Worm (Caenorhabditis elegans): ENCODE measurements around the gene K04G7.1.
A peak's percentile ranks its signal among the peaks of the same experiment; 100 is the strongest.

- TF ChIP-seq nhr-11 (tag; optimal IDR thresholded peaks at IDR 0.05): no peak
- TF ChIP-seq blmp-1 (tag; optimal IDR thresholded peaks at IDR 0.05; ENCODE audit: insufficient read depth): no peak
- TF ChIP-seq nhr-10 (tag; optimal IDR thresholded peaks at IDR 0.05): no peak
- no peak for TF ChIP-seq unc-39 (tag; optimal IDR thresholded peaks at IDR 0.05)
- TF ChIP-seq ama-1 (optimal IDR thresholded peaks at IDR 0.05): peak; percentile 15
- TF ChIP-seq elt-1 (tag; optimal IDR thresholded peaks at IDR 0.05): no peak
- TF ChIP-seq mbf-1 (tag; optimal IDR thresholded peaks at IDR 0.05): no peak
- no peak for TF ChIP-seq alr-1 (tag; optimal IDR thresholded peaks at IDR 0.05)
- no peak for TF ChIP-seq ZK546.5 (tag; optimal IDR thresholded peaks at IDR 0.05)
- no peak for TF ChIP-seq nhr-237 (tag; optimal IDR thresholded peaks at IDR 0.05)
Measured at ce11 chrIII:7184022-7184421, 21.5 kb downstream of the K04G7.1 start, which contains the start of gene yju-2.

Measured in whole organism, L2 larva.